Worm (Caenorhabditis elegans) whole organism, young adult: ENCODE data around the gene C43F9.7.

Source experiments
- F22D6.2 ChIP-seq: sonication (generic microtip); optimal IDR thresholded peaks from 2 replicates; lab custom pipeline; 2016; ENCODE audit warnings: mild to moderate bottlenecking, missing genetic modification characterization, missing compliant biosample characterization
- F39B2.1 ChIP-seq: fragments of 200-800 bp; sonication (Bioruptor generic); IDR thresholded peaks from 2 replicates; pipeline ENCODE4 v1.3.6; 2022; ENCODE audit warnings: missing genetic modification reagents, missing genetic modification characterization, missing compliant biosample characterization
- F49E8.2 ChIP-seq: sonication (generic microtip); optimal IDR thresholded peaks from 3 replicates; lab custom pipeline; 2017; ENCODE audit warnings: missing genetic modification characterization, mild to moderate bottlenecking, missing compliant biosample characterization, antibody characterized with exemption, moderate library complexity; ENCODE audit not compliant: insufficient read depth
- F55B11.4 ChIP-seq: sonication (generic microtip); optimal IDR thresholded peaks from 2 replicates; lab custom pipeline; 2016; ENCODE audit warnings: missing compliant biosample characterization, missing genetic modification characterization, borderline replicate concordance; ENCODE audit not compliant: insufficient read depth
- K12H6.12 ChIP-seq: fragments of 200-800 bp; sonication (Bioruptor generic); optimal IDR thresholded peaks from 2 replicates; lab custom pipeline; 2018; ENCODE audit warnings: mild to moderate bottlenecking, missing genetic modification characterization, missing compliant biosample characterization
- Y79H2A.3 ChIP-seq: fragments of 200-800 bp; sonication (Bioruptor generic); conservative IDR thresholded peaks from 2 replicates; pipeline ENCODE4 v1.3.6; 2022; ENCODE audit warnings: missing genetic modification reagents, missing genetic modification characterization, missing compliant biosample characterization
- Y95B8A.8 ChIP-seq: fragments of 200-800 bp; sonication (Bioruptor generic); IDR thresholded peaks from 2 replicates; pipeline ENCODE4 v1.3.6; 2022; ENCODE audit warnings: missing genetic modification reagents, missing genetic modification characterization, missing compliant biosample characterization
- ZK185.1 ChIP-seq: sonication (generic microtip); optimal IDR thresholded peaks from 2 replicates; lab custom pipeline; 2016; ENCODE audit warnings: mild to moderate bottlenecking, missing genetic modification characterization, missing compliant biosample characterization; ENCODE audit not compliant: poor library complexity, severe bottlenecking
- aptf-3 ChIP-seq: fragments of 200-800 bp; sonication (Bioruptor generic); IDR thresholded peaks from 2 replicates; pipeline ENCODE4 v1.3.6; 2022; ENCODE audit warnings: missing genetic modification characterization, missing compliant biosample characterization
- atf-7 ChIP-seq: sonication (generic microtip); optimal IDR thresholded peaks from 2 replicates; lab custom pipeline; 2017; ENCODE audit warnings: mild to moderate bottlenecking, missing genetic modification characterization, missing compliant biosample characterization
- attf-3 ChIP-seq: fragments of 200-800 bp; sonication (Bioruptor generic); conservative IDR thresholded peaks from 2 replicates; pipeline ENCODE4 v1.3.6; 2022; ENCODE audit warnings: missing genetic modification reagents, missing genetic modification characterization, missing compliant biosample characterization
- ceh-100 ChIP-seq: fragments of 200-800 bp; sonication (Bioruptor generic); IDR thresholded peaks from 2 replicates; pipeline ENCODE4 v1.3.6; 2022; ENCODE audit warnings: missing genetic modification reagents, missing genetic modification characterization, missing compliant biosample characterization
- ceh-91 ChIP-seq: fragments of 200-800 bp; sonication (Bioruptor generic); IDR thresholded peaks from 2 replicates; pipeline ENCODE4 v1.3.6; 2022; ENCODE audit warnings: missing genetic modification reagents, missing genetic modification characterization, missing compliant biosample characterization
- chd-7 ChIP-seq: sonication (generic microtip); optimal IDR thresholded peaks from 2 replicates; lab custom pipeline; 2016; ENCODE audit warnings: mild to moderate bottlenecking, missing genetic modification characterization, moderate library complexity, missing compliant biosample characterization
- efl-1 ChIP-seq: fragments of 150-350 bp; optimal IDR thresholded peaks from 2 replicates; lab custom pipeline; 2014; ENCODE audit warnings: missing biosample characterization, missing genetic modification reagents, missing genetic modification characterization
- hlh-12 ChIP-seq: sonication (generic microtip); optimal IDR thresholded peaks from 2 replicates; lab custom pipeline; 2016; ENCODE audit warnings: missing genetic modification characterization, missing compliant biosample characterization
- hmg-1.2 ChIP-seq: fragments of 200-800 bp; sonication (Bioruptor generic); IDR thresholded peaks from 2 replicates; pipeline ENCODE4 v1.3.6; 2022; ENCODE audit warnings: missing genetic modification reagents, missing genetic modification characterization, missing compliant biosample characterization
- hmg-20 ChIP-seq: fragments of 200-800 bp; sonication (Bioruptor generic); IDR thresholded peaks from 2 replicates; pipeline ENCODE4 v1.3.6; 2022; ENCODE audit warnings: missing genetic modification reagents, missing genetic modification characterization, missing compliant biosample characterization
- let-607 ChIP-seq, 2 experiments: fragments of 200-800 bp in 1 of 2; sonication (Bioruptor generic) in 1 of 2; sonication (generic microtip) in 1 of 2; optimal IDR thresholded peaks; 2 replicates each; lab custom pipeline; 2016 to 2018; ENCODE audit warnings: mild to moderate bottlenecking in 2 of 2, missing compliant biosample characterization in 2 of 2, missing genetic modification characterization in 2 of 2, moderate library complexity in 2 of 2, missing genotype in 1 of 2
- lin-35 ChIP-seq, 3 experiments: fragments of 150-350 bp in 2 of 3; sonication (generic microtip) in 1 of 3; optimal IDR thresholded peaks; 2 replicates each; lab custom pipeline; 2014 to 2018; ENCODE audit warnings: missing biosample characterization in 3 of 3, missing genetic modification characterization in 3 of 3, missing genetic modification reagents in 3 of 3
- lin-40 ChIP-seq: sonication (generic microtip); optimal IDR thresholded peaks from 2 replicates; lab custom pipeline; 2016; ENCODE audit warnings: missing genetic modification characterization, mild to moderate bottlenecking, missing compliant biosample characterization, missing genotype, missing genetic modification reagents
- lin-54 ChIP-seq: fragments of 200-800 bp; sonication (Bioruptor generic); optimal IDR thresholded peaks from 2 replicates; lab custom pipeline; 2018; ENCODE audit warnings: mild to moderate bottlenecking, missing genetic modification characterization, missing compliant biosample characterization
- lir-1 ChIP-seq: fragments of 200-800 bp; sonication (Bioruptor generic); conservative IDR thresholded peaks from 2 replicates; pipeline ENCODE4 v1.3.6; 2022; ENCODE audit warnings: missing genetic modification reagents, missing genetic modification characterization, missing compliant biosample characterization
- lsy-27 ChIP-seq: sonication (generic microtip); optimal IDR thresholded peaks from 2 replicates; lab custom pipeline; 2017; ENCODE audit warnings: missing genetic modification characterization, mild to moderate bottlenecking, missing compliant biosample characterization, antibody characterized with exemption, missing genotype, borderline replicate concordance; ENCODE audit not compliant: insufficient read depth
- madf-10 ChIP-seq: sonication (generic microtip); optimal IDR thresholded peaks from 2 replicates; lab custom pipeline; 2016; ENCODE audit warnings: mild to moderate bottlenecking, missing genetic modification characterization, missing compliant biosample characterization
- madf-8 ChIP-seq: fragments of 200-800 bp; sonication (Bioruptor generic); conservative IDR thresholded peaks from 2 replicates; pipeline ENCODE4 v1.3.6; 2022; ENCODE audit warnings: missing genetic modification reagents, missing genetic modification characterization, missing compliant biosample characterization
- nfyb-1 ChIP-seq: fragments of 200-800 bp; sonication (Bioruptor generic); IDR thresholded peaks from 2 replicates; pipeline ENCODE4 v1.3.6; 2022; ENCODE audit warnings: missing genetic modification reagents, missing genetic modification characterization, missing compliant biosample characterization
- nhr-120 ChIP-seq: fragments of 200-800 bp; sonication (Bioruptor generic); IDR thresholded peaks from 2 replicates; pipeline ENCODE4 v1.3.6; 2022; ENCODE audit warnings: missing genetic modification characterization, missing compliant biosample characterization
- nhr-179 ChIP-seq: sonication (generic microtip); optimal IDR thresholded peaks from 2 replicates; lab custom pipeline; 2016; ENCODE audit warnings: mild to moderate bottlenecking, missing genetic modification characterization, missing compliant biosample characterization
- nhr-27 ChIP-seq: fragments of 200-800 bp; sonication (Bioruptor generic); optimal IDR thresholded peaks from 2 replicates; lab custom pipeline; 2018; ENCODE audit warnings: mild to moderate bottlenecking, missing genetic modification characterization, moderate library complexity, missing compliant biosample characterization
- snpc-1.3 ChIP-seq: sonication (generic microtip); optimal IDR thresholded peaks from 2 replicates; lab custom pipeline; 2017; ENCODE audit warnings: missing genetic modification characterization, mild to moderate bottlenecking, missing compliant biosample characterization, antibody characterized with exemption, moderate library complexity, missing genotype, missing genetic modification reagents; ENCODE audit not compliant: insufficient read depth
- snpc-3.4 ChIP-seq: sonication (generic microtip); optimal IDR thresholded peaks from 2 replicates; lab custom pipeline; 2017; ENCODE audit warnings: missing genetic modification characterization, mild to moderate bottlenecking, missing compliant biosample characterization, antibody characterized with exemption, moderate library complexity, missing genotype, missing genetic modification reagents
- snpc-4 ChIP-seq, 5 experiments: fragments of 150-350 bp in 1 of 5; sonication (generic microtip) in 4 of 5; optimal IDR thresholded peaks; 2 replicates each; lab custom pipeline; 2014 to 2018; ENCODE audit warnings: missing genetic modification characterization in 5 of 5, missing biosample characterization in 3 of 5, antibody characterized with exemption in 2 of 5, mild to moderate bottlenecking in 2 of 5, missing compliant biosample characterization in 2 of 5, missing genotype in 2 of 5, moderate library complexity in 2 of 5, missing genetic modification reagents in 1 of 5
- somi-1 ChIP-seq: fragments of 200-800 bp; sonication (Bioruptor generic); optimal IDR thresholded peaks from 2 replicates; lab custom pipeline; 2018; ENCODE audit warnings: mild to moderate bottlenecking, missing genetic modification characterization, missing compliant biosample characterization
- unc-62 ChIP-seq: fragments of 150-350 bp; optimal IDR thresholded peaks from 2 replicates; lab custom pipeline; 2014; ENCODE audit warnings: missing biosample characterization, missing genetic modification reagents, missing genetic modification characterization
- xnd-1 ChIP-seq: sonication (generic microtip); optimal IDR thresholded peaks from 2 replicates; lab custom pipeline; 2016; ENCODE audit warnings: missing genotype, missing genetic modification reagents, missing genetic modification characterization, missing compliant biosample characterization
- zfh-2 ChIP-seq: fragments of 200-800 bp; sonication (Bioruptor generic); conservative IDR thresholded peaks from 2 replicates; pipeline ENCODE4 v1.3.6; 2022; ENCODE audit warnings: missing genetic modification reagents, missing genetic modification characterization, missing compliant biosample characterization
- ztf-18 ChIP-seq: sonication (generic microtip); optimal IDR thresholded peaks from 2 replicates; lab custom pipeline; 2016; ENCODE audit warnings: missing genotype, mild to moderate bottlenecking, missing genetic modification characterization, missing compliant biosample characterization
- ztf-22 ChIP-seq: fragments of 200-800 bp; sonication (Bioruptor generic); optimal IDR thresholded peaks from 2 replicates; lab custom pipeline; 2018; ENCODE audit warnings: mild to moderate bottlenecking, missing genetic modification characterization, moderate library complexity, missing compliant biosample characterization
- ztf-25 ChIP-seq: fragments of 200-800 bp; sonication (Bioruptor generic); IDR thresholded peaks from 2 replicates; pipeline ENCODE4 v1.3.6; 2022; ENCODE audit warnings: missing genetic modification reagents, missing genetic modification characterization, missing compliant biosample characterization
- ztf-28 ChIP-seq: fragments of 200-800 bp; sonication (Bioruptor generic); IDR thresholded peaks from 2 replicates; pipeline ENCODE4 v1.3.6; 2022; ENCODE audit warnings: missing genetic modification reagents, missing genetic modification characterization, missing compliant biosample characterization
- ztf-6 ChIP-seq: fragments of 200-800 bp; sonication (Bioruptor generic); IDR thresholded peaks from 2 replicates; pipeline ENCODE4 v1.3.6; 2022; ENCODE audit warnings: missing genetic modification reagents, missing genetic modification characterization, missing compliant biosample characterization

C43F9.7 gene

DNA sequence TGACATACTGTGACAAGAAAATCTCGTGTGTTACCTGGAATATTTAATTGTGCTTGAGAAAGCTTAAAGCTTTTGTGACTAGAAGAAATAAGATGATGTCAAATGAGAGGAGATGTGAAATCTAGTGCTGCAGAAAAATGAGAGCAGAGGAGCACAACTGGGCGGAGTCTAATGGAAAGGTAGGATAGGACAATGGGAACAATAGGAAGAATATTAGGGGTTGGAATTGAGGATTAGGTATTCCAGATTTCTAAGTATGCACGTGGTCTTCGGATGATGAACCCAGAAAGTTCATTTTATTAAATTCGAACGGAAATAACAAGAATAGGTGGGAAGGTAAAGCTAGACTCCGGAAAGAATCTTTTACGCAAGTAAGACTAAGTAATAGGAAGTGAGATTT, at the start of gene C43F9.7:
TSS of gene C43F9.7 (minus strand) at position 101 of the 400 bp plus-strand sequence.
- TF ChIP-seq Y95B8A.8 (no peak), lir-1 (GFP tag; lab: Robert Waterston, UW) (no peak), lsy-27 (tag; lab: Kevin White, UChicago) (no peak), nhr-27 (tag; lab: Kevin White, UChicago) (no peak), F22D6.2 (tag; lab: Kevin White, UChicago) (no peak), hmg-1.2 (GFP tag; lab: Robert Waterston, UW) (no peak), hmg-20 (no peak), efl-1 (no peak), ztf-28 (GFP tag; lab: Robert Waterston, UW) (no peak), snpc-1.3 (no peak), hlh-12 (tag; lab: Kevin White, UChicago) (no peak), ceh-91 (GFP tag; lab: Robert Waterston, UW) (no peak), ztf-18 (tag; lab: Kevin White, UChicago) (no peak), ZK185.1 (tag; lab: Kevin White, UChicago) (no peak), snpc-3.4 (tag; lab: Kevin White, UChicago) (no peak), madf-8 (GFP tag; lab: Robert Waterston, UW) (no peak), madf-10 (tag; lab: Kevin White, UChicago) (no peak)

DNA sequence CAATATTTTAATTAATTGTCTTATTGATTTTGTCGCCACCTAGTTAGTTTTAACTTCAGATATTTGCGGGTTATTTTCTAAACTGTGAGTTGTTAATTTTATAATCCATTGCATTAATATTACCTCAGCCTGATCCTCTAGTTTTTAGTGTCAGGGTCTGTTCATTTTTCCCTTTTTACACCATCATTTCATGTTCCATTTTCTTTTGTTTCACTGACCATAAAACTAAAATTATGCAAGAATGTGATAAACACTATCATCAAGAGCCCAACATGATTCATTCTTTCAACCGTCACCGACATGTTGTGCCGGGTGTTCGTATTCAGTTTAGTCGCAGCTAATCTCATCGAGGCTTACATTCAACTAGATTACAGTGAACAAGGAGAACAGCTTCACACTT, 45.5 kb upstream of the C43F9.7 start, which contains the start of gene F56C4.2:
TSS of gene F56C4.2 (plus strand) at position 301 of the 400 bp plus-strand sequence.
- TF ChIP-seq chd-7 (tag; lab: Kevin White, UChicago), result no peak
- TF ChIP-seq hlh-12 (tag; lab: Kevin White, UChicago), result no peak
- no peak for TF ChIP-seq Y79H2A.3
- no peak for TF ChIP-seq aptf-3
- TF ChIP-seq, all 124 proteins: peak for 0

- no peak for TF ChIP-seq K12H6.12
- no peak for TF ChIP-seq F39B2.1 (GFP tag; lab: Robert Waterston, UW)
- no peak for TF ChIP-seq nhr-120 (GFP tag; lab: Robert Waterston, UW)
- no peak for TF ChIP-seq ceh-100
- TF ChIP-seq ztf-25, result no peak
- TF ChIP-seq atf-7 (tag; lab: Kevin White, UChicago), result no peak
- TF ChIP-seq lin-40 (tag; lab: Kevin White, UChicago), result no peak
These were observed 43.2 kb upstream of the C43F9.7 start, which contains the start of gene F56C4.1 for ce11 chrIV:10636649-10637048. TSS of gene F56C4.1 (plus strand) at chrIV:10636949.

- TF ChIP-seq nhr-179 (tag; lab: Kevin White, UChicago), result no peak
- TF ChIP-seq ztf-22 (GFP tag; lab: Kevin White, UChicago), result peak; percentile 13
- no peak for TF ChIP-seq attf-3 (GFP tag; lab: Robert Waterston, UW)
- TF ChIP-seq lin-35 (GFP tag; optimal IDR thresholded peaks at IDR 0.05; lab: Kevin White, UChicago), result no peak
- TF ChIP-seq somi-1 (GFP tag; lab: Kevin White, UChicago), result no peak
- no peak for TF ChIP-seq xnd-1
- TF ChIP-seq F49E8.2, result no peak
- no peak for TF ChIP-seq lin-54
- no peak for TF ChIP-seq zfh-2
- no peak for TF ChIP-seq ZK185.1 (tag; lab: Kevin White, UChicago)
- TF ChIP-seq snpc-4 (GFP tag; optimal IDR thresholded peaks at IDR 0.05; lab: Kevin White, UChicago), result no peak
- no peak for TF ChIP-seq snpc-4 (tag; optimal IDR thresholded peaks at IDR 0.05; lab: Kevin White, UChicago)
- TF ChIP-seq ztf-6, result no peak
- peak; percentile 32 for TF ChIP-seq atf-7 (tag; lab: Kevin White, UChicago)
- no peak for TF ChIP-seq F22D6.2 (tag; lab: Kevin White, UChicago)
- no peak for TF ChIP-seq nfyb-1 (GFP tag; lab: Robert Waterston, UW)
- peak; percentile 69 to 81 for TF ChIP-seq let-607 (tag; optimal IDR thresholded peaks at IDR 0.05; lab: Kevin White, UChicago)
- TF ChIP-seq F39B2.1 (GFP tag; lab: Robert Waterston, UW), result no peak
- TF ChIP-seq unc-62 (GFP tag; lab: Kevin White, UChicago), result peak; percentile 53
- TF ChIP-seq F55B11.4, result no peak
These were observed 37.6 kb upstream of the C43F9.7 start, which contains the start of gene F56C4.4 for ce11 chrIV:10630953-10631554. TSS of gene F56C4.4 (minus strand) at chrIV:10631267.
